Worm (Caenorhabditis elegans) whole organism, L1 larva: ENCODE results near the gene C45G9.2.

ENCODE experiments used
- F16B12.6 ChIP-seq: fragments of 150-350 bp; optimal IDR thresholded peaks from 2 replicates; lab custom pipeline; 2014; ENCODE audit warnings: missing biosample characterization, missing genetic modification characterization
- ceh-63 ChIP-seq: fragments of 200-800 bp; sonication (Bioruptor generic); optimal IDR thresholded peaks from 2 replicates; lab custom pipeline; 2018; ENCODE audit warnings: mild to moderate bottlenecking, missing genetic modification characterization, missing compliant biosample characterization
- ceh-82 ChIP-seq, 3 experiments: fragments of 150-350 bp in 1 of 3; sonication (generic microtip) in 2 of 3; optimal IDR thresholded peaks; 2 replicates each; lab custom pipeline; 2014 to 2017; ENCODE audit warnings: missing biosample characterization in 3 of 3, missing genetic modification characterization in 3 of 3
- ces-1 ChIP-seq: fragments of 150-350 bp; optimal IDR thresholded peaks from 2 replicates; lab custom pipeline; 2014; ENCODE audit warnings: missing biosample characterization, missing genetic modification reagents, missing genetic modification characterization
- dpl-1 ChIP-seq, 3 experiments: fragments of 150-350 bp in 2 of 3; sonication (generic microtip) in 1 of 3; optimal IDR thresholded peaks; 2 replicates each; lab custom pipeline; 2014 to 2017; ENCODE audit warnings: missing biosample characterization in 3 of 3, missing genetic modification characterization in 3 of 3, missing genetic modification reagents in 3 of 3
- efl-3 ChIP-seq: fragments of 200-800 bp; sonication (Bioruptor generic); optimal IDR thresholded peaks from 2 replicates; lab custom pipeline; 2018; ENCODE audit warnings: mild to moderate bottlenecking, missing genetic modification characterization, missing compliant biosample characterization
- egl-13 ChIP-seq: sonication (generic microtip); optimal IDR thresholded peaks from 2 replicates; lab custom pipeline; 2016; ENCODE audit warnings: missing genotype, missing genetic modification reagents, missing genetic modification characterization, missing compliant biosample characterization
- egl-27 ChIP-seq, 2 experiments: fragments of 150-350 bp in 1 of 2; sonication (generic microtip); optimal IDR thresholded peaks; 3 replicates each; lab custom pipeline; 2017 to 2018; ENCODE audit warnings: missing biosample characterization in 2 of 2, missing genetic modification characterization in 2 of 2, missing genetic modification reagents in 2 of 2
- ets-5 ChIP-seq: fragments of 200-800 bp; sonication (Bioruptor generic); IDR thresholded peaks from 2 replicates; pipeline ENCODE4 v1.3.6; 2022; ENCODE audit warnings: missing genetic modification characterization, missing compliant biosample characterization
- fkh-10 ChIP-seq: sonication (generic microtip); optimal IDR thresholded peaks from 2 replicates; lab custom pipeline; 2017; ENCODE audit warnings: missing biosample characterization, missing genetic modification reagents, missing genetic modification characterization
- fkh-4 ChIP-seq: sonication (generic microtip); optimal IDR thresholded peaks from 2 replicates; lab custom pipeline; 2016; ENCODE audit warnings: missing compliant biosample characterization, missing genetic modification characterization, borderline replicate concordance
- fkh-8 ChIP-seq: sonication (generic microtip); optimal IDR thresholded peaks from 2 replicates; lab custom pipeline; 2016; ENCODE audit warnings: mild to moderate bottlenecking, missing genetic modification characterization, missing compliant biosample characterization
- grh-1 ChIP-seq: fragments of 200-800 bp; sonication (Bioruptor generic); IDR thresholded peaks from 2 replicates; pipeline ENCODE4 v1.3.6; 2022; ENCODE audit warnings: missing genetic modification reagents, missing genetic modification characterization, missing compliant biosample characterization
- hlh-4 ChIP-seq: sonication (generic microtip); optimal IDR thresholded peaks from 2 replicates; lab custom pipeline; 2016; ENCODE audit warnings: mild to moderate bottlenecking, missing genetic modification characterization, missing compliant biosample characterization
- hpl-2 ChIP-seq: fragments of 150-350 bp; optimal IDR thresholded peaks from 2 replicates; lab custom pipeline; 2014; ENCODE audit warnings: missing biosample characterization, missing genetic modification reagents, missing genetic modification characterization
- irx-1 ChIP-seq: sonication (generic microtip); optimal IDR thresholded peaks from 2 replicates; lab custom pipeline; 2016; ENCODE audit warnings: missing genetic modification characterization, missing compliant biosample characterization
- jun-1 ChIP-seq: fragments of 150-350 bp; optimal IDR thresholded peaks from 2 replicates; lab custom pipeline; 2014; ENCODE audit warnings: missing biosample characterization, missing genetic modification reagents, missing genetic modification characterization
- lin-13 ChIP-seq: fragments of 150-350 bp; optimal IDR thresholded peaks from 2 replicates; lab custom pipeline; 2014; ENCODE audit warnings: missing biosample characterization, missing genetic modification reagents, missing genetic modification characterization
- lin-14 ChIP-seq: fragments of 200-800 bp; sonication (Bioruptor generic); optimal IDR thresholded peaks from 2 replicates; lab custom pipeline; 2018; ENCODE audit warnings: mild to moderate bottlenecking, missing genetic modification characterization, moderate library complexity, missing compliant biosample characterization
- lin-35 ChIP-seq, 2 experiments: fragments of 150-350 bp; optimal IDR thresholded peaks; 2 replicates each; lab custom pipeline; 2014; ENCODE audit warnings: missing biosample characterization in 2 of 2, missing genetic modification characterization in 2 of 2, missing genetic modification reagents in 2 of 2
- lir-3 ChIP-seq: sonication (generic microtip); optimal IDR thresholded peaks from 2 replicates; lab custom pipeline; 2016; ENCODE audit warnings: mild to moderate bottlenecking, missing genetic modification characterization, moderate library complexity, missing compliant biosample characterization; ENCODE audit not compliant: poor library complexity
- lsy-2 ChIP-seq, 2 experiments: fragments of 150-350 bp; optimal IDR thresholded peaks; 2 replicates each; lab custom pipeline; 2014; ENCODE audit warnings: missing biosample characterization in 2 of 2, missing genetic modification characterization in 2 of 2
- mab-9 ChIP-seq: fragments of 200-800 bp; sonication (Bioruptor generic); IDR thresholded peaks from 2 replicates; pipeline ENCODE4 v1.3.6; 2022; ENCODE audit warnings: missing genetic modification reagents, missing genetic modification characterization, missing compliant biosample characterization
- nhr-12 ChIP-seq: sonication (generic microtip); optimal IDR thresholded peaks from 2 replicates; lab custom pipeline; 2017; ENCODE audit warnings: missing biosample characterization, missing genetic modification characterization
- nhr-237 ChIP-seq: fragments of 150-350 bp; optimal IDR thresholded peaks from 2 replicates; lab custom pipeline; 2014; ENCODE audit warnings: missing biosample characterization, missing genetic modification characterization
- nhr-71 ChIP-seq: sonication (generic microtip); optimal IDR thresholded peaks from 2 replicates; lab custom pipeline; 2016; ENCODE audit warnings: mild to moderate bottlenecking, missing genetic modification characterization, moderate library complexity, missing compliant biosample characterization
- nhr-76 ChIP-seq: sonication (generic microtip); optimal IDR thresholded peaks from 2 replicates; lab custom pipeline; 2017; ENCODE audit warnings: missing biosample characterization, missing genetic modification characterization
- nhr-77 ChIP-seq: fragments of 150-350 bp; optimal IDR thresholded peaks from 2 replicates; lab custom pipeline; 2014; ENCODE audit warnings: missing biosample characterization, missing genetic modification characterization
- pag-3 ChIP-seq: sonication (generic microtip); optimal IDR thresholded peaks from 2 replicates; lab custom pipeline; 2017; ENCODE audit warnings: missing genetic modification characterization, mild to moderate bottlenecking, missing compliant biosample characterization, antibody characterized with exemption, borderline replicate concordance; ENCODE audit not compliant: insufficient read depth
- rnt-1 ChIP-seq: sonication (generic microtip); optimal IDR thresholded peaks from 2 replicates; lab custom pipeline; 2016; ENCODE audit warnings: mild to moderate bottlenecking, missing genetic modification characterization, moderate library complexity, missing compliant biosample characterization
- snu-23 ChIP-seq: sonication (generic microtip); optimal IDR thresholded peaks from 2 replicates; lab custom pipeline; 2016; ENCODE audit warnings: missing genetic modification characterization, missing compliant biosample characterization
- sox-4 ChIP-seq: sonication (generic microtip); optimal IDR thresholded peaks from 2 replicates; lab custom pipeline; 2016; ENCODE audit warnings: missing genetic modification characterization, missing compliant biosample characterization
- sptf-1 ChIP-seq: fragments of 150-350 bp; optimal IDR thresholded peaks from 2 replicates; lab custom pipeline; 2014; ENCODE audit warnings: missing biosample characterization, missing genetic modification characterization
- sup-37 ChIP-seq: fragments of 200-800 bp; sonication (Bioruptor generic); optimal IDR thresholded peaks from 2 replicates; lab custom pipeline; 2018; ENCODE audit warnings: mild to moderate bottlenecking, missing genetic modification characterization, missing compliant biosample characterization
- tlp-1 ChIP-seq: fragments of 150-350 bp; optimal IDR thresholded peaks from 2 replicates; lab custom pipeline; 2014; ENCODE audit warnings: missing biosample characterization, missing genetic modification characterization
- unc-30 ChIP-seq: sonication (generic microtip); optimal IDR thresholded peaks from 2 replicates; lab custom pipeline; 2017; ENCODE audit warnings: missing biosample characterization, missing genetic modification characterization
- vab-15 ChIP-seq: sonication (generic microtip); optimal IDR thresholded peaks from 2 replicates; lab custom pipeline; 2017; ENCODE audit warnings: missing genotype, mild to moderate bottlenecking, missing genetic modification characterization, missing compliant biosample characterization
- xbp-1 ChIP-seq: sonication (generic microtip); optimal IDR thresholded peaks from 2 replicates; lab custom pipeline; 2016; ENCODE audit warnings: missing genetic modification characterization, missing compliant biosample characterization
- zag-1 ChIP-seq: fragments of 150-350 bp; optimal IDR thresholded peaks from 2 replicates; lab custom pipeline; 2014; ENCODE audit warnings: missing biosample characterization, missing genetic modification characterization
- zip-4 ChIP-seq: fragments of 200-800 bp; sonication (Bioruptor generic); optimal IDR thresholded peaks from 2 replicates; lab custom pipeline; 2018; ENCODE audit warnings: mild to moderate bottlenecking, missing genetic modification characterization, moderate library complexity, missing compliant biosample characterization
- ztf-11 ChIP-seq, 2 experiments: sonication (generic microtip); optimal IDR thresholded peaks; 2 replicates each; lab custom pipeline; 2016 to 2017; ENCODE audit warnings: missing genetic modification characterization in 2 of 2, missing biosample characterization in 1 of 2, missing compliant biosample characterization in 1 of 2

Gene C45G9.2

DNA sequence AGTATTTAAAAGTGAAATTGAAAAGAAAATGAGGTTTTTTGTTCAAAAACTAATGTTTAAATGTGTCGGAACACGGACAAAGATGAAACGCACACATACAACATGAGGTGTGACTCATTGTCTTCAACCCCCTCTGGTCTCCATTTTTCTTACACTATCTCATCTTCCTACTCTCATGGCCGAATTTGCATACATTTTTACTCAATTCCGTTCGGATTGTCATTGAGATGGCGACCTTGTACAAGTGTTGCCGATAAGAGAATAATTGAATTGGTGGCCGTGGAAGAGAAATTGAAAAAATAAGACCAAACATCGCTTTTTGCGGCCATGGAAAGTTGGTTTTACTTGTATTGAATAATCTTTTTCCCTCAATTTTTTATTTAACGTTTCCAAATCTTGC is 21.7 kb upstream of the C45G9.2 start, which contains the start of gene txbp-3 (continued):
- peak; percentile 95 for TF ChIP-seq lin-14 (GFP tag; lab: Kevin White, UChicago)
- no peak for TF ChIP-seq nhr-76 (tag; lab: Kevin White, UChicago)
- TF ChIP-seq jun-1 (tag; lab: Kevin White, UChicago), result no peak
- peak; percentile 12 to 48 for TF ChIP-seq lsy-2 (tag; optimal IDR thresholded peaks at IDR 0.05; lab: Kevin White, UChicago)
- peak; percentile 20 for TF ChIP-seq irx-1 (tag; lab: Kevin White, UChicago)
- TF ChIP-seq sup-37 (GFP tag; lab: Kevin White, UChicago), result no peak
- TF ChIP-seq unc-30, result no peak
- peak in 2 of 3 experiments; percentile 4 to 56 for TF ChIP-seq dpl-1 (GFP tag; optimal IDR thresholded peaks at IDR 0.05; lab: Kevin White, UChicago)
- TF ChIP-seq, all 84 proteins: peak for 19

DNA sequence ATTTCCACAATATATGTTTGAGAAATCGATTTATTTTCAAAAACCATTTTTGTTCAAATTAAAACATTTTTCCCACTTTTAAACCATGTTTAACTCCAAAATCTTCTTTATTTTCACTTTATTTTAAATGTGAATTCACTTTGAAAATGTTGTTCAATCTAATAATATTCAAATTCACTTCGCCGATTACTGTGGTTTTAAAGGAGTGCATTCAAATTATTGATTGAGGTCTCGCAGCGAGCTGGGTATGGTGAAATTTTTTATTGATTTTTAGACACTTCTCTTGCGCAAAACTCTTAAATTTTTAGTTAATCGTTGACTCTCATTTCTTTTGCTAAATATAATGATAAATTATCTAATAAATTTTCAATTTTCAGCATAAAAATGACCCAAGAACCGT is 21.1 kb upstream of the C45G9.2 start, which contains the start of gene C45G9.5:
TSS of gene C45G9.5 (plus strand) at position 378 of the 400 bp plus-strand sequence.
- TF ChIP-seq ces-1 (GFP tag; lab: Kevin White, UChicago), result no peak
- no peak for TF ChIP-seq mab-9
- no peak for TF ChIP-seq zag-1 (tag; lab: Kevin White, UChicago)
- no peak for TF ChIP-seq snu-23 (GFP tag; lab: Kevin White, UChicago)
- TF ChIP-seq F16B12.6 (tag; lab: Kevin White, UChicago), result no peak
- no peak for TF ChIP-seq ceh-63 (GFP tag; lab: Kevin White, UChicago)
- TF ChIP-seq ets-5 (GFP tag; lab: Robert Waterston, UW), result no peak
- TF ChIP-seq nhr-77 (tag; lab: Kevin White, UChicago), result no peak
- no peak for TF ChIP-seq ztf-11 (tag; optimal IDR thresholded peaks at IDR 0.05; lab: Kevin White, UChicago)
- TF ChIP-seq tlp-1 (tag; lab: Kevin White, UChicago), result no peak
- no peak for TF ChIP-seq xbp-1 (tag; lab: Kevin White, UChicago)
- TF ChIP-seq ceh-82 (tag; optimal IDR thresholded peaks at IDR 0.05; lab: Kevin White, UChicago), result no peak
- no peak for TF ChIP-seq nhr-237 (tag; lab: Kevin White, UChicago)
- no peak for TF ChIP-seq fkh-4 (tag; lab: Kevin White, UChicago)
- no peak for TF ChIP-seq lin-35 (GFP tag; optimal IDR thresholded peaks at IDR 0.05; lab: Kevin White, UChicago)

ce11 chrIII:5051949-5052348 is 16.9 kb upstream of the C45G9.2 start, which contains the start of gene C45G9.15:
TSS of gene C45G9.15 (minus strand) at chrIII:5052049.
- no peak for TF ChIP-seq sptf-1 (tag; lab: Kevin White, UChicago)
- TF ChIP-seq nhr-76 (tag; lab: Kevin White, UChicago), result no peak
- TF ChIP-seq jun-1 (tag; lab: Kevin White, UChicago), result no peak
- TF ChIP-seq lin-13 (GFP tag; lab: Kevin White, UChicago), result no peak
- TF ChIP-seq snu-23 (GFP tag; lab: Kevin White, UChicago), result no peak
- no peak for TF ChIP-seq egl-13 (tag; lab: Kevin White, UChicago)
- TF ChIP-seq pag-3 (tag; lab: Kevin White, UChicago), result no peak
- no peak for TF ChIP-seq sox-4 (tag; lab: Kevin White, UChicago)

- no peak for TF ChIP-seq fkh-8
- TF ChIP-seq hpl-2 (GFP tag; lab: Kevin White, UChicago), result no peak
- no peak for TF ChIP-seq vab-15 (tag; lab: Kevin White, UChicago)
- TF ChIP-seq zip-4 (GFP tag; lab: Kevin White, UChicago), result no peak
- TF ChIP-seq egl-27 (tag; optimal IDR thresholded peaks at IDR 0.05; lab: Kevin White, UChicago), result no peak
- TF ChIP-seq fkh-10 (GFP tag; lab: Kevin White, UChicago), result no peak
- TF ChIP-seq nhr-71 (tag; lab: Kevin White, UChicago), result no peak
- TF ChIP-seq efl-3 (GFP tag; lab: Kevin White, UChicago), result no peak
- no peak for TF ChIP-seq lsy-2 (tag; optimal IDR thresholded peaks at IDR 0.05; lab: Kevin White, UChicago)
- TF ChIP-seq lin-35 (GFP tag; optimal IDR thresholded peaks at IDR 0.05; lab: Kevin White, UChicago), result no peak
- TF ChIP-seq snu-23 (GFP tag; lab: Kevin White, UChicago), result no peak
- TF ChIP-seq lin-13 (GFP tag; lab: Kevin White, UChicago), result no peak
- no peak for TF ChIP-seq grh-1 (GFP tag; lab: Robert Waterston, UW)
- no peak for TF ChIP-seq ets-5 (GFP tag; lab: Robert Waterston, UW)
- TF ChIP-seq lir-3, result no peak
- TF ChIP-seq xbp-1 (tag; lab: Kevin White, UChicago), result no peak
- no peak for TF ChIP-seq fkh-4 (tag; lab: Kevin White, UChicago)
- TF ChIP-seq hlh-4 (tag; lab: Kevin White, UChicago), result no peak
- TF ChIP-seq nhr-12 (tag; lab: Kevin White, UChicago), result no peak
- TF ChIP-seq rnt-1 (tag; lab: Kevin White, UChicago), result no peak
Measured at ce11 chrIII:5053541-5053940, 15.3 kb upstream of the C45G9.2 start, which contains the start of gene C45G9.8. TSS of gene C45G9.8 (minus strand) at chrIII:5053641.
